Fruit fly (Drosophila melanogaster) whole organism, prepupa: ENCODE results near the gene halo.
A peak's percentile ranks its signal among the peaks of the same experiment; 100 is the strongest.

ENCODE experiments used
- Blimp-1 ChIP-seq: fragments of 200-800 bp; sonication (Bioruptor generic); optimal IDR thresholded peaks from 3 replicates; lab custom pipeline; 2017; ENCODE audit warnings: missing biosample characterization, missing genetic modification characterization, mild to moderate bottlenecking, moderate library complexity, missing genetic modification reagents
- CG10631 ChIP-seq: fragments of 200-800 bp; sonication (Bioruptor generic); optimal IDR thresholded peaks from 2 replicates; lab custom pipeline; 2016; ENCODE audit warnings: missing biosample characterization, missing genetic modification characterization
- CG10669 ChIP-seq: fragments of 200-800 bp; sonication (Bioruptor generic); optimal IDR thresholded peaks from 3 replicates; lab custom pipeline; 2018; ENCODE audit warnings: missing biosample characterization, mild to moderate bottlenecking, missing genetic modification characterization, moderate library complexity
- CG11762 ChIP-seq: fragments of 200-800 bp; sonication (Bioruptor generic); optimal IDR thresholded peaks from 3 replicates; lab custom pipeline; 2016; ENCODE audit warnings: missing biosample characterization, missing genetic modification characterization; ENCODE audit not compliant: insufficient read depth
- CG1621 ChIP-seq: fragments of 200-800 bp; sonication (Bioruptor generic); optimal IDR thresholded peaks from 3 replicates; lab custom pipeline; 2018; ENCODE audit warnings: missing biosample characterization, mild to moderate bottlenecking, missing genetic modification characterization
- CG16779 ChIP-seq: fragments of 200-800 bp; sonication (Bioruptor generic); optimal IDR thresholded peaks from 3 replicates; lab custom pipeline; 2017; ENCODE audit warnings: missing biosample characterization, mild to moderate bottlenecking, missing genetic modification characterization
- CG31627 ChIP-seq: fragments of 200-800 bp; sonication (Bioruptor generic); optimal IDR thresholded peaks from 3 replicates; lab custom pipeline; 2016; ENCODE audit warnings: missing biosample characterization, missing genetic modification characterization
- CG32006 ChIP-seq: fragments of 200-800 bp; sonication (Bioruptor generic); optimal IDR thresholded peaks from 3 replicates; lab custom pipeline; 2017; ENCODE audit warnings: missing biosample characterization, mild to moderate bottlenecking, missing genetic modification characterization
- CG34406 ChIP-seq: fragments of 200-800 bp; sonication (Bioruptor generic); optimal IDR thresholded peaks from 3 replicates; lab custom pipeline; 2016; ENCODE audit warnings: missing biosample characterization, missing genetic modification characterization
- CG3919 ChIP-seq: fragments of 200-800 bp; sonication (Bioruptor generic); optimal IDR thresholded peaks from 3 replicates; lab custom pipeline; 2016; ENCODE audit warnings: missing biosample characterization, missing genetic modification characterization
- CG6163 ChIP-seq: fragments of 200-800 bp; sonication (Bioruptor generic); IDR thresholded peaks from 3 replicates; pipeline ENCODE4 v1.3.6; 2022; ENCODE audit warnings: missing biosample characterization, missing genetic modification characterization
- CG6276 ChIP-seq: fragments of 200-800 bp; sonication (Bioruptor generic); optimal IDR thresholded peaks from 2 replicates; lab custom pipeline; 2017; ENCODE audit warnings: missing biosample characterization, mild to moderate bottlenecking, missing genetic modification characterization
- CG6792 ChIP-seq: fragments of 200-800 bp; sonication (Bioruptor generic); optimal IDR thresholded peaks from 3 replicates; lab custom pipeline; 2016; ENCODE audit warnings: missing biosample characterization, missing genetic modification characterization
- CG6808 ChIP-seq: fragments of 200-800 bp; sonication (Bioruptor generic); optimal IDR thresholded peaks from 3 replicates; lab custom pipeline; 2017; ENCODE audit warnings: missing biosample characterization, missing genetic modification characterization, mild to moderate bottlenecking, moderate library complexity, missing genetic modification reagents
- CG7368 ChIP-seq: fragments of 200-800 bp; sonication (Bioruptor generic); optimal IDR thresholded peaks from 3 replicates; lab custom pipeline; 2016; ENCODE audit warnings: missing biosample characterization, missing genetic modification characterization
- CG8119 ChIP-seq: fragments of 200-800 bp; sonication (Bioruptor generic); IDR thresholded peaks from 3 replicates; pipeline ENCODE4 v1.3.6; 2022; ENCODE audit warnings: missing biosample characterization, missing genetic modification characterization
- CG8632 ChIP-seq: fragments of 200-800 bp; sonication (Bioruptor generic); optimal IDR thresholded peaks from 3 replicates; lab custom pipeline; 2016; ENCODE audit warnings: missing biosample characterization, missing genetic modification characterization
- Eip78C ChIP-seq: fragments of 200-800 bp; sonication (Bioruptor generic); peaks from one replicate; lab custom pipeline; 2016; ENCODE audit warnings: missing biosample characterization, missing genetic modification characterization
- Ets21C ChIP-seq: fragments of 200-800 bp; sonication (Bioruptor generic); optimal IDR thresholded peaks from 3 replicates; lab custom pipeline; 2016; ENCODE audit warnings: missing biosample characterization, missing genetic modification characterization
- Ets96B ChIP-seq: fragments of 200-800 bp; optimal IDR thresholded peaks from 2 replicates; lab custom pipeline; 2019; ENCODE audit warnings: missing biosample characterization, mild to moderate bottlenecking, missing genetic modification characterization, moderate library complexity
- Gug ChIP-seq: fragments of 200-800 bp; sonication (Bioruptor generic); IDR thresholded peaks from 2 replicates; pipeline ENCODE4 v1.3.6; 2022; ENCODE audit warnings: missing biosample characterization, missing genetic modification characterization
- Hr38 ChIP-seq: sonication (Bioruptor generic); optimal IDR thresholded peaks from 2 replicates; lab custom pipeline; 2016; ENCODE audit warnings: missing biosample characterization, missing genetic modification characterization
- Hr39 ChIP-seq: fragments of 200-800 bp; sonication (Bioruptor generic); optimal IDR thresholded peaks from 2 replicates; lab custom pipeline; 2016; ENCODE audit warnings: missing biosample characterization, missing genetic modification characterization
- Hr4 ChIP-seq: fragments of 200-800 bp; sonication (Bioruptor generic); optimal IDR thresholded peaks from 3 replicates; lab custom pipeline; 2016; ENCODE audit warnings: missing biosample characterization, missing genetic modification characterization
- Lpt ChIP-seq: fragments of 200-800 bp; sonication (Bioruptor generic); optimal IDR thresholded peaks from 3 replicates; lab custom pipeline; 2016; ENCODE audit warnings: missing biosample characterization, missing genetic modification characterization
- OdsH ChIP-seq: fragments of 200-800 bp; sonication (Bioruptor generic); optimal IDR thresholded peaks from 3 replicates; lab custom pipeline; 2016; ENCODE audit warnings: missing biosample characterization, missing genetic modification characterization
- Smox ChIP-seq: fragments of 200-800 bp; sonication (Bioruptor generic); optimal IDR thresholded peaks from 3 replicates; lab custom pipeline; 2016; ENCODE audit warnings: missing biosample characterization, missing genetic modification characterization
- Sox102F ChIP-seq: fragments of 200-800 bp; sonication (Bioruptor generic); optimal IDR thresholded peaks from 2 replicates; lab custom pipeline; 2016; ENCODE audit warnings: missing biosample characterization, mild to moderate bottlenecking, missing genetic modification characterization
- Sox15 ChIP-seq: fragments of 200-800 bp; sonication (Bioruptor generic); optimal IDR thresholded peaks from 3 replicates; lab custom pipeline; 2016; ENCODE audit warnings: missing biosample characterization, missing genetic modification characterization
- acj6 ChIP-seq: fragments of 200-800 bp; sonication (Bioruptor generic); optimal IDR thresholded peaks from 3 replicates; lab custom pipeline; 2016; ENCODE audit warnings: missing biosample characterization, missing genetic modification characterization
- cyc ChIP-seq: fragments of 200-800 bp; sonication (Bioruptor generic); optimal IDR thresholded peaks from 3 replicates; lab custom pipeline; 2016; ENCODE audit warnings: missing biosample characterization, missing genetic modification characterization
- dac ChIP-seq: fragments of 200-800 bp; sonication (Bioruptor generic); optimal IDR thresholded peaks from 2 replicates; lab custom pipeline; 2017; ENCODE audit warnings: missing biosample characterization, mild to moderate bottlenecking, missing genetic modification characterization
- dsx ChIP-seq: fragments of 200-800 bp; optimal IDR thresholded peaks from 3 replicates; lab custom pipeline; 2019; ENCODE audit warnings: missing biosample characterization, mild to moderate bottlenecking, missing genetic modification characterization, moderate library complexity; ENCODE audit not compliant: poor library complexity, severe bottlenecking
- eg ChIP-seq: fragments of 200-800 bp; sonication (Bioruptor generic); IDR thresholded peaks from 3 replicates; pipeline ENCODE4 v1.3.6; 2022; ENCODE audit warnings: missing biosample characterization, missing genetic modification characterization
- esn ChIP-seq: fragments of 200-800 bp; sonication (Bioruptor generic); optimal IDR thresholded peaks from 2 replicates; lab custom pipeline; 2016; ENCODE audit warnings: missing biosample characterization, mild to moderate bottlenecking, missing genetic modification characterization, moderate library complexity
- fd59A ChIP-seq: fragments of 200-800 bp; sonication (Bioruptor generic); optimal IDR thresholded peaks from 2 replicates; lab custom pipeline; 2017; ENCODE audit warnings: missing biosample characterization, mild to moderate bottlenecking, missing genetic modification characterization, missing genetic modification reagents
- fkh ChIP-seq: fragments of 200-800 bp; sonication (Bioruptor generic); optimal IDR thresholded peaks from 3 replicates; lab custom pipeline; 2017; ENCODE audit warnings: missing biosample characterization, mild to moderate bottlenecking, missing genetic modification characterization, moderate library complexity
- net ChIP-seq: fragments of 200-800 bp; sonication (Bioruptor generic); optimal IDR thresholded peaks from 3 replicates; lab custom pipeline; 2016; ENCODE audit warnings: missing biosample characterization, missing genetic modification characterization
- pdm3 ChIP-seq: fragments of 200-800 bp; sonication (Bioruptor generic); optimal IDR thresholded peaks from 3 replicates; lab custom pipeline; 2016; ENCODE audit warnings: missing biosample characterization, missing genetic modification characterization
- ss ChIP-seq, 2 experiments: fragments of 200-800 bp; sonication (Bioruptor generic); optimal IDR thresholded peaks; 2 replicates in 1 of 2; 3 replicates in 1 of 2; lab custom pipeline; 2017 to 2018; ENCODE audit warnings: mild to moderate bottlenecking in 2 of 2, missing biosample characterization in 2 of 2, missing genetic modification characterization in 2 of 2, moderate library complexity in 1 of 2
- svp ChIP-seq: fragments of 200-800 bp; sonication (Bioruptor generic); peaks from one replicate; lab custom pipeline; 2016; ENCODE audit warnings: missing biosample characterization, missing genetic modification characterization
- vri ChIP-seq: fragments of 200-800 bp; sonication (Bioruptor generic); optimal IDR thresholded peaks from 3 replicates; lab custom pipeline; 2016; ENCODE audit warnings: missing biosample characterization, mild to moderate bottlenecking, missing genetic modification characterization

Gene halo

dm6 chr2L:1518022-1518421, at the start of gene halo:
Gene halo (minus strand): TSS chr2L:1518148.
- TF ChIP-seq CG32006 (GFP tag; lab: Kevin White, UChicago) (no peak), esn (GFP tag; lab: Kevin White, UChicago) (no peak), dac (GFP tag; lab: Kevin White, UChicago) (no peak), Sox102F (GFP tag; lab: Kevin White, UChicago) (no peak), Hr38 (GFP tag; lab: Kevin White, UChicago) (no peak), Blimp-1 (GFP tag; lab: Kevin White, UChicago) (no peak)

dm6 chr2L:1559811-1560501, 42.0 kb upstream of the halo start:
- peak; percentile 73 for TF ChIP-seq Eip78C (GFP tag; lab: Kevin White, UChicago)
- TF ChIP-seq CG7368 (GFP tag; lab: Kevin White, UChicago) = no peak
- peak; percentile 49 for TF ChIP-seq fkh (GFP tag; lab: Kevin White, UChicago)
- TF ChIP-seq pdm3 = no peak
- TF ChIP-seq CG32006 (GFP tag; lab: Kevin White, UChicago) = peak; percentile 31
- peak; percentile 14 for TF ChIP-seq CG3919 (GFP tag; lab: Kevin White, UChicago)
- no peak for TF ChIP-seq CG16779

- peak; percentile 58 for TF ChIP-seq Gug
- peak; percentile 51 for TF ChIP-seq CG6276
- TF ChIP-seq CG10631 (GFP tag; lab: Kevin White, UChicago) = peak; percentile 4
- no peak for TF ChIP-seq CG31627 (GFP tag; lab: Kevin White, UChicago)
- TF ChIP-seq vri (GFP tag; lab: Kevin White, UChicago) = no peak
- no peak for TF ChIP-seq CG6808 (GFP tag; lab: Kevin White, UChicago)
- TF ChIP-seq CG6163 = no peak
- TF ChIP-seq svp (GFP tag; lab: Kevin White, UChicago) = no peak
- no peak for TF ChIP-seq Lpt
- TF ChIP-seq Hr39 (GFP tag; lab: Kevin White, UChicago) = no peak
- TF ChIP-seq CG8119 (GFP tag; lab: Robert Waterston, UW) = 0 out of 3 replicates have a peak, but pooled peaks have one; percentile 32
- TF ChIP-seq esn (GFP tag; lab: Kevin White, UChicago) = no peak
- TF ChIP-seq CG1621 (tag; lab: Kevin White, UChicago) = no peak
- TF ChIP-seq dsx (GFP tag; lab: Kevin White, UChicago) = no peak
- peak; percentile 75 for TF ChIP-seq eg
- TF ChIP-seq CG11762 (GFP tag; lab: Kevin White, UChicago) = peak; percentile 23
- TF ChIP-seq Hr4 = peak; percentile 60
- peak; percentile 54 for TF ChIP-seq CG32006 (GFP tag; lab: Kevin White, UChicago)
- no peak for TF ChIP-seq Ets21C (GFP tag; lab: Kevin White, UChicago)
- peak; percentile 47 for TF ChIP-seq OdsH (GFP tag; lab: Kevin White, UChicago)
- TF ChIP-seq dac (GFP tag; lab: Kevin White, UChicago) = peak; percentile 35
- peak; percentile 7 for TF ChIP-seq pdm3
Measured at dm6 chr2L:1557927-1558326, 40.0 kb upstream of the halo start.

- peak; percentile 23 for TF ChIP-seq Sox15 (GFP tag; lab: Kevin White, UChicago)
- TF ChIP-seq CG8632 (GFP tag; lab: Kevin White, UChicago) = peak; percentile 28
- TF ChIP-seq pdm3 = no peak
- peak; percentile 17 for TF ChIP-seq CG34406 (GFP tag; lab: Kevin White, UChicago)
- peak; percentile 18 for TF ChIP-seq acj6 (GFP tag; lab: Kevin White, UChicago)
- TF ChIP-seq fd59A (GFP tag; lab: Kevin White, UChicago) = no peak
- TF ChIP-seq esn (GFP tag; lab: Kevin White, UChicago) = peak; percentile 0
- no peak for TF ChIP-seq CG10669 (GFP tag; lab: Kevin White, UChicago)
- peak; percentile 11 for TF ChIP-seq CG3919 (GFP tag; lab: Kevin White, UChicago)
- 0 out of 3 replicates have a peak, but pooled peaks have one; percentile 6 for TF ChIP-seq eg
- peak; percentile 15 to 66 for TF ChIP-seq ss (GFP tag; optimal IDR thresholded peaks at IDR 0.05; lab: Kevin White, UChicago)
- TF ChIP-seq Ets96B (tag; lab: Kevin White, UChicago) = peak; percentile 32
- peak; percentile 76 for TF ChIP-seq Eip78C (GFP tag; lab: Kevin White, UChicago)
- TF ChIP-seq CG6792 (GFP tag; lab: Kevin White, UChicago) = no peak
- peak; percentile 4 for TF ChIP-seq cyc (GFP tag; lab: Kevin White, UChicago)
- TF ChIP-seq Gug = no peak
- peak; percentile 1 for TF ChIP-seq net (GFP tag; lab: Kevin White, UChicago)
- peak; percentile 13 for TF ChIP-seq Smox (GFP tag; lab: Kevin White, UChicago)
- TF ChIP-seq CG32006 (GFP tag; lab: Kevin White, UChicago) = peak; percentile 24
Measured at dm6 chr2L:1556697-1557564, 39.0 kb upstream of the halo start.
